Worm (Caenorhabditis elegans) whole organism, early embryonic: ENCODE data around the gene F43H9.4.

ENCODE experiments used
- B0310.2 ChIP-seq: sonication (generic microtip); optimal IDR thresholded peaks from 2 replicates; lab custom pipeline; 2016; ENCODE audit warnings: mild to moderate bottlenecking, missing genetic modification characterization, missing compliant biosample characterization
- F13C5.2 ChIP-seq: sonication (generic microtip); optimal IDR thresholded peaks from 2 replicates; lab custom pipeline; 2017; ENCODE audit warnings: mild to moderate bottlenecking, missing genetic modification characterization, inconsistent platforms, missing compliant biosample characterization
- aly-1 ChIP-seq: sonication (generic microtip); optimal IDR thresholded peaks from 2 replicates; lab custom pipeline; 2016; ENCODE audit warnings: missing genetic modification characterization, missing compliant biosample characterization
- ama-1 ChIP-seq: fragments of 150-350 bp; optimal IDR thresholded peaks from 2 replicates; lab custom pipeline; 2014
- ceh-13 ChIP-seq: fragments of 200-800 bp; sonication (Bioruptor generic); optimal IDR thresholded peaks from 2 replicates; lab custom pipeline; 2018; ENCODE audit warnings: mild to moderate bottlenecking, missing genetic modification characterization, missing compliant biosample characterization
- ceh-36 ChIP-seq: sonication (generic microtip); optimal IDR thresholded peaks from 2 replicates; lab custom pipeline; 2016; ENCODE audit warnings: missing genetic modification characterization, inconsistent platforms, missing compliant biosample characterization
- ets-7 ChIP-seq: sonication (generic microtip); optimal IDR thresholded peaks from 2 replicates; lab custom pipeline; 2016; ENCODE audit warnings: missing genotype, missing genetic modification characterization, missing compliant biosample characterization
- flt-1 ChIP-seq: fragments of 200-800 bp; sonication (Bioruptor generic); IDR thresholded peaks from 2 replicates; pipeline ENCODE4 v1.3.6; 2022; ENCODE audit warnings: missing genetic modification characterization, missing compliant biosample characterization
- hmbx-1 ChIP-seq: sonication (generic microtip); optimal IDR thresholded peaks from 2 replicates; lab custom pipeline; 2016; ENCODE audit warnings: mild to moderate bottlenecking, missing genetic modification characterization, missing compliant biosample characterization
- hmg-4 ChIP-seq: fragments of 200-800 bp; sonication (Bioruptor generic); optimal IDR thresholded peaks from 2 replicates; lab custom pipeline; 2018; ENCODE audit warnings: mild to moderate bottlenecking, missing genetic modification characterization, missing compliant biosample characterization
- hnd-1 ChIP-seq: sonication (generic microtip); optimal IDR thresholded peaks from 2 replicates; lab custom pipeline; 2016; ENCODE audit warnings: missing genetic modification characterization, missing compliant biosample characterization
- pes-1 ChIP-seq: fragments of 200-800 bp; sonication (Bioruptor generic); IDR thresholded peaks from 2 replicates; pipeline ENCODE4 v1.3.6; 2022; ENCODE audit warnings: missing genetic modification reagents, missing genetic modification characterization, missing compliant biosample characterization
- scrt-1 ChIP-seq: fragments of 200-800 bp; sonication (Bioruptor generic); IDR thresholded peaks from 2 replicates; pipeline ENCODE4 v1.3.6; 2022; ENCODE audit warnings: missing genetic modification characterization, missing compliant biosample characterization
- sea-1 ChIP-seq: fragments of 200-800 bp; sonication (Bioruptor generic); conservative IDR thresholded peaks from 2 replicates; pipeline ENCODE4 v1.3.6; 2022; ENCODE audit warnings: missing genetic modification characterization, missing compliant biosample characterization
- tbx-11 ChIP-seq: fragments of 200-800 bp; sonication (Bioruptor generic); IDR thresholded peaks from 2 replicates; pipeline ENCODE4 v1.3.6; 2022; ENCODE audit warnings: missing genetic modification characterization, missing compliant biosample characterization
- tbx-37 ChIP-seq: fragments of 200-800 bp; sonication (Bioruptor generic); conservative IDR thresholded peaks from 2 replicates; pipeline ENCODE4 v1.3.6; 2022; ENCODE audit warnings: missing genetic modification reagents, missing genetic modification characterization, missing compliant biosample characterization
- tra-4 ChIP-seq: sonication (generic microtip); optimal IDR thresholded peaks from 2 replicates; lab custom pipeline; 2017; ENCODE audit warnings: missing genetic modification characterization, missing compliant biosample characterization

Gene F43H9.4

DNA sequence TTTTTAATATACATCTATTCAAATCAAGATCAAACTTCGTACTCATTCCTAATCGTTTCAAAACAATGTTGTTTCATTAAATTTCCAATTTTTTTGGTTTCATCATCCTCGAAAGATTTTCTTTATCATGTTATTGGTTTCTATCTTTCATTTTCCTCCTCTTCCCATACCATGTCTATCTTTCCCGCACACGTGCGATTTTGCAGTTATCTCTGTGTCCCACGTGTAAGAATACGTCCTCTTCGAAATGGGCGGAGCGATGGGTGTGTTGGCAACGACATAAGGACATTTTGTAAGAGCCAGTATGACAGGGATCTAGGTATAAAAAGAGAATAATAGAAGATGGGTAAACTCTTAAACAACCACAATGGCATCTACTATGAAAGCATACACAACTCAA lies at the start of gene F43H9.4:
F43H9.4 (plus strand) TSS at position 366 of the 400 bp plus-strand sequence.
- no peak for TF ChIP-seq tbx-37 (GFP tag; lab: Robert Waterston, UW)
- no peak for TF ChIP-seq scrt-1 (GFP tag; lab: Robert Waterston, UW)
- no peak for TF ChIP-seq ceh-13 (GFP tag; lab: Kevin White, UChicago)
- no peak for TF ChIP-seq sea-1
- TF ChIP-seq ama-1, result no peak
- no peak for TF ChIP-seq F13C5.2 (tag; lab: Kevin White, UChicago)
- TF ChIP-seq tra-4 (tag; lab: Kevin White, UChicago), result no peak
- no peak for TF ChIP-seq hmg-4
- no peak for TF ChIP-seq flt-1 (GFP tag; lab: Robert Waterston, UW)
- TF ChIP-seq B0310.2 (tag; lab: Kevin White, UChicago), result no peak
- no peak for TF ChIP-seq ets-7 (tag; lab: Kevin White, UChicago)

DNA sequence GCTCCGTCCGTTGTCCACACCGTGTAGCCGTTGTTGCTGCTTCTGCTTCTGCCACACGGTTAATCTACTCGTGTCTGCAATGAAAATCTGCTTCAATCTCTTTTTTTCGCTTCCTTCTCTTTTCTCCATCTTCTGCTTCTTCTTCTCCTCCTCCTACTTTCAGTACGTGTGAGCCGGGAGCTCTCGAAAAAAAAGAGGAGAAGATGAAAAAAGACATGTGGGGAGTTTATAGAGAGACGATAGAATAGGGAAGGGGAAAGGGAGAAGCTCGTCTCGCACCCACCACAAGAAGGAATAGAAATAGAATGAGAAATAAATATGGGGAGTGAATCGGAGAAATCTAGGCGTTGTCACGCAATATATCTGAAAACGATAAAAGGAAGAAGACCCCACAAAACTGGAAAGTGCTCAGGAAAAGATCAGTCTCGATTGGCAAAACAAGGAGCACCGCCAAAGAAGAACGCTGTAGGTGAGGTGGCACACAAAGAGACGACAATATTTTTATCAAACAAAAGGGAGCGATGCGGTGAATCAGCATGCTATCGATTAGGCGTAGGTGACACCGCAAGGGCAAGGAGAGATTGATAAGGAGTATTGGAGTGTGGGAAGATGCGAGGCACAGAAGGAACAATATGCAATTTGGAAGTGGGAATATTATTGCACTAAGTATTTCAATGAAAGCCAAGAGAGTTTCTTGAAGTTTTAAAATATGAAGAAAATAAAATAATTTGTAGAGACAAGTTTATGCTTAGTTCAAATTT lies 48.6 kb upstream of the F43H9.4 start, which contains the start of gene let-413:
let-413 (minus strand) TSS at position 76 of the 761 bp plus-strand sequence.
- TF ChIP-seq ceh-13 (GFP tag; lab: Kevin White, UChicago) (no peak), scrt-1 (GFP tag; lab: Robert Waterston, UW) (no peak), aly-1 (tag; lab: Kevin White, UChicago) (peak; percentile 21)

DNA sequence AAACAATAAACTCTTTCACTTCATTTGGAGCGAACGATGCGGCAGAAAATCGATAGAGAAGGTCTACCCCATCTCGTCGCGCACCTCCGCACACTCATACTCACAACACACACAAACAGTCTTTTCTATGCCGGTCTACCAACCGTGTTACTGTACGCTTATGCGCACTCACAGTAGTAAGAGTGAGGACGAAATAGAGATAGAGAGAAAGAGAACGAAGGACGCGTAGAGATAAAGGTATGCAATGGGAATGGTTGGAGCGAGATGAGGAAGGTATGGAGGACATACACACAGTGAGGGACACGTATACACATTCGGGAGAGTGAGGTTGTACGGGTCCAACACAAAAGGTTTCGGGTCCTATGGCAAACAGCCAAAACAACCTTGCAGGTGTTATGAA lies 47.7 kb upstream of the F43H9.4 start:
- TF ChIP-seq flt-1 (GFP tag; lab: Robert Waterston, UW) (no peak), scrt-1 (GFP tag; lab: Robert Waterston, UW) (no peak), F13C5.2 (tag; lab: Kevin White, UChicago) (peak; percentile 38), hmg-4 (peak; percentile 87), pes-1 (GFP tag; lab: Robert Waterston, UW) (no peak), hmbx-1 (tag; lab: Kevin White, UChicago) (no peak), tbx-11 (GFP tag; lab: Robert Waterston, UW) (no peak), B0310.2 (tag; lab: Kevin White, UChicago) (peak; percentile 74), ceh-36 (tag; lab: Kevin White, UChicago) (peak; percentile 17), sea-1 (peak; percentile 40; the same call in 1 of the 2 replicates), aly-1 (tag; lab: Kevin White, UChicago) (no peak)

DNA sequence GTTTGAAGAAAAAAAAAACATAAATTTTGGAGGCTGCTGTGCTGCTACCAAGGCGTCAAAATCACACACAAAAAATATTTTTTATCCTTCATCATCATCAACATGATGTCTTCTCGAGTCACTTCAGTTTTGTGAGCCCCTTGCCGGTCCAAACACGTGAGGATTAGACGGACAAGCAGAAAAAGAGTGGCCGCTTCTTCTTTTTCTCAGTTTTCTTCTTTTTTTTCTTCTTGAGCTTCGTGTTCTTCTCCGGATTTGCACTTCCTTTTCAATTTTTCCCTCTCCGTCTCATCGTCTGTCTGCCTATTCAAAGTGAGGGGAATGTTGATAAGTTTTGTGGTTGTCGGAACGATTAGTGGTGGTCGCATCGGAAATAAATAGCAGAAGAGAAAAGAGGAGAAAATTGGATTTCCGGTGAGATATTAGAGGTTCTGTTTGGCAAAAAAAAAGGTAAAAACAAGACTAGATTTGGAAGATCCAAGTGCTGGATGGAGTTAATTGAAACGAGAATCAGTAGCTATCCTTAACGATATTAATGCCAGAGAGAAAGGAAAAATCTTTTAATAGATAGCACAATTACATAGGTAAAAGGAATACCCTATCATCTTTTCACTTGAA lies 46.0 kb upstream of the F43H9.4 start:
- TF ChIP-seq ceh-13 (GFP tag; lab: Kevin White, UChicago), result no peak
- TF ChIP-seq F13C5.2 (tag; lab: Kevin White, UChicago), result no peak
- no peak for TF ChIP-seq tra-4 (tag; lab: Kevin White, UChicago)
- TF ChIP-seq tbx-37 (GFP tag; lab: Robert Waterston, UW), result no peak
- no peak for TF ChIP-seq flt-1 (GFP tag; lab: Robert Waterston, UW)
- TF ChIP-seq hmbx-1 (tag; lab: Kevin White, UChicago), result no peak
- no peak for TF ChIP-seq pes-1 (GFP tag; lab: Robert Waterston, UW)
- TF ChIP-seq scrt-1 (GFP tag; lab: Robert Waterston, UW), result no peak
- TF ChIP-seq ets-7 (tag; lab: Kevin White, UChicago), result no peak
- no peak for TF ChIP-seq tbx-11 (GFP tag; lab: Robert Waterston, UW)
- no peak for TF ChIP-seq B0310.2 (tag; lab: Kevin White, UChicago)
- TF ChIP-seq ceh-36 (tag; lab: Kevin White, UChicago), result no peak
- no peak for TF ChIP-seq hmg-4
- TF ChIP-seq ama-1, result no peak
- TF ChIP-seq aly-1 (tag; lab: Kevin White, UChicago), result no peak
- no peak for TF ChIP-seq sea-1
- no peak for TF ChIP-seq hnd-1 (tag; lab: Kevin White, UChicago)

DNA sequence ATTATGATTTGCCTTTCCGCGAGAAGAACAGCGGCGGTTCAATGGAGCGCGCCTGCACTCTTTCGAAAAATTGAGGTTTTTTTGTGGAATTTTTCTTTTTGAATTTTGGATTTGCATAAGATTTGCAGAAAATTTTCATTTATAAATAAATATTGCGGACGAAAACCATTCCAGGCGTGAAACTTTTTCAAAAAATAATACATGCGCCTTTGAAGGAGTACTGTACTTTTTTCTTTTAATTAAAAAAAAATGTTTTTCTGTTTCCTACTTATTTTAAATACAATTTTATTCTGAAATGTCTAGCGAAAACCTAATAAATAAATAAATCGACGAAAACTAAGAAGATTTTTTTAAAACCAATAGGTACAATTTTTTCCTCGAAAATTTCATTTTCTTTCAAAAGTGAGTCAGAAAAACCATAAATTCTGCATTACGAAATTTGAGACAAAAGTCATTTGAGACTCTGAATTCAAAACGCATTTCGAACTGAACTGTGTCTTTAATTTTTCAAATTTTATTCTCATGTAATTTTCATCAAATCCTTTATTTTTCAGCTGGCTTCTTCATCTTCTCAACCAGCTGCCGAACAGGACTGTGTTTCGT lies 45.4 kb upstream of the F43H9.4 start, which contains the start of gene F26D11.1:
F26D11.1 (plus strand) TSS at position 553 of the 603 bp plus-strand sequence.
- no peak for TF ChIP-seq pes-1 (GFP tag; lab: Robert Waterston, UW)

DNA sequence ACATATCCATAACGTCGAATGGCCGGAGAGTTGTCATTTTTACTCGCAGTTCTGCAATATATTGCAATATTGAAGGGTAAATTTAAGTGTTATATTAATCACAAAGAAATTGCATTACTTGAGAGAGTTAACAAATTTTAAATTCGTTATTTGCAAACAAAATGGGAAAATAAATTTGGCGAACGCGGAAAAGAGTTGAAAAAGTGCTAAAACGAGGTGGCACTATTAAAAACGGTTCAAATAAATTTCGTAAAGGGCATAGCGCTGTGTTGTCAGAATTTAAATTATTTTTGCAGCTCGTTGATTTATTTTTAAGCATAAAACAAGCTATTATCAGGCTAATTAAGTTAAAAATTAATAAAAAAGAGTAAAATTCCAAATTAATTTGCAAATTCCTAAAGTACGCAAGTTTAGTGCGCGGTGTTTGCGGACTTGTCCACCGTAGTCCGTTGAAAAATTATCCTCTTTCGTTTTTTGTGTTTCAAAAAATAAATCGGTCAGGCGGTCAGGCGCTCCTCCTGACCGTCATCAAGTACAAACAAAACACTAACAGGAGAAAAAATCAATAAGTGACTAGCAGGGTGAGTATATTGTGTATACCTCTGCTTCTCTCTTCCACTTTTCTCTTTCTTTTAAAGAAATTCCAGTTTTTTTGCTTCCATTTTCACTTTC lies 43.0 kb upstream of the F43H9.4 start, which contains the start of the genes natb-1 and abhd-12:
natb-1 (minus strand) TSS at position 51 of the 672 bp plus-strand sequence.
abhd-12 (plus strand) TSS at position 499 of the 672 bp plus-strand sequence.
- TF ChIP-seq pes-1 (GFP tag; lab: Robert Waterston, UW), result no peak
- TF ChIP-seq F13C5.2 (tag; lab: Kevin White, UChicago), result no peak
- no peak for TF ChIP-seq ceh-36 (tag; lab: Kevin White, UChicago)
- no peak for TF ChIP-seq hmbx-1 (tag; lab: Kevin White, UChicago)
- no peak for TF ChIP-seq aly-1 (tag; lab: Kevin White, UChicago)
- no peak for TF ChIP-seq scrt-1 (GFP tag; lab: Robert Waterston, UW)

DNA sequence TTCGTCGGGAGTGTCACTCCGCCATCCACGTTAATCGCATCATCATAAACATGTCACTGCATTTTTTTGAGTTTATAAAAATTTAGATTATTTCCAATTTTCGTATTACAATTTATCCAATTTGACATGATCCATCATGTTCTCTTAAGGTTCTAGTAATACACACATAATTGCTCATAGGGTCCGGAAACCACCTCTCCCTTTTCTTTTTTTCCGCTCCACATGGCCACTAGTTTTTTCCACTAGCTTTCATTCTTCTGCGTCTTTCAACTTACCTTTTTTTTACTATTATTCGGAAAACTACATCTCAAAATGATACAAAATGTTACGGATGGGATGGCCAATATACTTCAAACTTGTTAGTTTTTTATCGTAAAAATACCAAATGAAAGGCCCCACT lies 40.6 kb upstream of the F43H9.4 start, which contains the start of gene Y97E10AL.1:
Y97E10AL.1 (plus strand) TSS at position 301 of the 400 bp plus-strand sequence.
- TF ChIP-seq hnd-1 (tag; lab: Kevin White, UChicago) (no peak), hmbx-1 (tag; lab: Kevin White, UChicago) (no peak), tbx-37 (GFP tag; lab: Robert Waterston, UW) (no peak), ama-1 (no peak), pes-1 (GFP tag; lab: Robert Waterston, UW) (no peak), B0310.2 (tag; lab: Kevin White, UChicago) (no peak), sea-1 (no peak), aly-1 (tag; lab: Kevin White, UChicago) (no peak), ceh-36 (tag; lab: Kevin White, UChicago) (no peak), flt-1 (GFP tag; lab: Robert Waterston, UW) (no peak), ceh-13 (GFP tag; lab: Kevin White, UChicago) (no peak), hmg-4 (no peak), tbx-11 (GFP tag; lab: Robert Waterston, UW) (no peak), F13C5.2 (tag; lab: Kevin White, UChicago) (no peak), ets-7 (tag; lab: Kevin White, UChicago) (no peak), scrt-1 (GFP tag; lab: Robert Waterston, UW) (no peak), tra-4 (tag; lab: Kevin White, UChicago) (no peak)
